Worm (Caenorhabditis elegans) whole organism, L3 larva: ENCODE data around the gene F35C5.1.

ENCODE experiments used
- ZK546.5 ChIP-seq: sonication (generic microtip); optimal IDR thresholded peaks from 2 replicates; lab custom pipeline; 2017; ENCODE audit warnings: missing biosample characterization, missing genetic modification characterization
- aly-2 ChIP-seq: fragments of 150-350 bp; optimal IDR thresholded peaks from 2 replicates; lab custom pipeline; 2014; ENCODE audit warnings: missing biosample characterization, missing genetic modification characterization
- ama-1 ChIP-seq: fragments of 150-350 bp; optimal IDR thresholded peaks from 2 replicates; lab custom pipeline; 2018
- ceh-16 ChIP-seq: sonication (generic microtip); optimal IDR thresholded peaks from 2 replicates; lab custom pipeline; 2017; ENCODE audit warnings: missing biosample characterization, missing genetic modification characterization
- ceh-28 ChIP-seq: fragments of 150-350 bp; optimal IDR thresholded peaks from 2 replicates; lab custom pipeline; 2014; ENCODE audit warnings: missing biosample characterization, missing genetic modification reagents, missing genetic modification characterization
- ceh-82 ChIP-seq: fragments of 150-350 bp; optimal IDR thresholded peaks from 2 replicates; lab custom pipeline; 2014; ENCODE audit warnings: missing biosample characterization, missing genetic modification characterization
- daf-12 ChIP-seq: fragments of 150-350 bp; optimal IDR thresholded peaks from 2 replicates; lab custom pipeline; 2014; ENCODE audit warnings: missing biosample characterization, missing genetic modification reagents, missing genetic modification characterization
- egl-5 ChIP-seq: fragments of 150-350 bp; optimal IDR thresholded peaks from 2 replicates; lab custom pipeline; 2017; ENCODE audit warnings: missing biosample characterization, missing genetic modification reagents, missing genetic modification characterization, inconsistent platforms
- elt-1 ChIP-seq: fragments of 150-350 bp; optimal IDR thresholded peaks from 2 replicates; lab custom pipeline; 2014; ENCODE audit warnings: missing biosample characterization, missing genetic modification characterization
- elt-2 ChIP-seq: sonication (generic microtip); optimal IDR thresholded peaks from 2 replicates; lab custom pipeline; 2016; ENCODE audit warnings: missing genetic modification reagents, mild to moderate bottlenecking, missing genetic modification characterization, missing compliant biosample characterization
- eor-1 ChIP-seq, 2 experiments: fragments of 150-350 bp; optimal IDR thresholded peaks; 2 replicates each; lab custom pipeline; 2014 to 2018; ENCODE audit warnings: missing biosample characterization in 2 of 2, missing genetic modification characterization in 2 of 2
- fkh-10 ChIP-seq: sonication (generic microtip); optimal IDR thresholded peaks from 2 replicates; lab custom pipeline; 2017; ENCODE audit warnings: missing biosample characterization, missing genetic modification reagents, missing genetic modification characterization
- fkh-2 ChIP-seq: fragments of 150-350 bp; optimal IDR thresholded peaks from 2 replicates; lab custom pipeline; 2014; ENCODE audit warnings: missing biosample characterization, missing genetic modification reagents, missing genetic modification characterization
- fos-1 ChIP-seq: fragments of 150-350 bp; optimal IDR thresholded peaks from 2 replicates; lab custom pipeline; 2014; ENCODE audit warnings: missing biosample characterization, missing genetic modification characterization
- hmg-11 ChIP-seq: sonication (generic microtip); optimal IDR thresholded peaks from 2 replicates; lab custom pipeline; 2016; ENCODE audit warnings: missing genetic modification characterization, missing compliant biosample characterization
- jun-1 ChIP-seq: fragments of 150-350 bp; optimal IDR thresholded peaks from 2 replicates; lab custom pipeline; 2014; ENCODE audit warnings: missing biosample characterization, missing genetic modification reagents, missing genetic modification characterization
- mdl-1 ChIP-seq: fragments of 150-350 bp; optimal IDR thresholded peaks from 2 replicates; lab custom pipeline; 2014; ENCODE audit warnings: missing biosample characterization, missing genetic modification characterization
- mml-1 ChIP-seq: fragments of 150-350 bp; sonication (generic microtip); optimal IDR thresholded peaks from 3 replicates; lab custom pipeline; 2014; ENCODE audit warnings: missing biosample characterization, missing genetic modification characterization
- nfya-1 ChIP-seq: sonication (generic microtip); optimal IDR thresholded peaks from 2 replicates; lab custom pipeline; 2017; ENCODE audit warnings: missing genetic modification characterization, mild to moderate bottlenecking, missing compliant biosample characterization, antibody characterized with exemption, moderate library complexity; ENCODE audit not compliant: insufficient read depth
- nhr-11 ChIP-seq: fragments of 150-350 bp; optimal IDR thresholded peaks from 2 replicates; lab custom pipeline; 2014; ENCODE audit warnings: missing biosample characterization, missing genetic modification characterization
- nhr-12 ChIP-seq: fragments of 150-350 bp; optimal IDR thresholded peaks from 2 replicates; lab custom pipeline; 2014; ENCODE audit warnings: missing biosample characterization, missing genetic modification characterization
- nhr-237 ChIP-seq: fragments of 150-350 bp; optimal IDR thresholded peaks from 2 replicates; lab custom pipeline; 2014; ENCODE audit warnings: missing biosample characterization, missing genetic modification characterization
- nhr-25 ChIP-seq: sonication (generic microtip); optimal IDR thresholded peaks from 2 replicates; lab custom pipeline; 2017; ENCODE audit warnings: missing biosample characterization, missing genetic modification characterization
- nhr-28 ChIP-seq: fragments of 150-350 bp; optimal IDR thresholded peaks from 2 replicates; lab custom pipeline; 2014; ENCODE audit warnings: missing biosample characterization, missing genetic modification characterization
- nhr-43 ChIP-seq: sonication (generic microtip); optimal IDR thresholded peaks from 2 replicates; lab custom pipeline; 2016; ENCODE audit warnings: mild to moderate bottlenecking, missing genetic modification characterization, missing compliant biosample characterization; ENCODE audit not compliant: poor library complexity, severe bottlenecking
- nhr-67 ChIP-seq: fragments of 150-350 bp; optimal IDR thresholded peaks from 2 replicates; lab custom pipeline; 2014; ENCODE audit warnings: missing biosample characterization, missing genetic modification characterization
- nhr-76 ChIP-seq: fragments of 150-350 bp; sonication (generic microtip); optimal IDR thresholded peaks from 5 replicates; lab custom pipeline; 2014; ENCODE audit warnings: missing biosample characterization, missing genetic modification characterization
- nhr-77 ChIP-seq: fragments of 150-350 bp; optimal IDR thresholded peaks from 2 replicates; lab custom pipeline; 2014; ENCODE audit warnings: missing biosample characterization, missing genetic modification characterization
- pha-4 ChIP-seq: fragments of 150-350 bp; optimal IDR thresholded peaks from 2 replicates; lab custom pipeline; 2014; ENCODE audit warnings: missing biosample characterization, missing genetic modification reagents, missing genetic modification characterization
- sea-2 ChIP-seq: fragments of 150-350 bp; sonication (generic microtip); optimal IDR thresholded peaks from 4 replicates; lab custom pipeline; 2014; ENCODE audit warnings: missing biosample characterization, missing genetic modification reagents, missing genetic modification characterization
- snpc-4 ChIP-seq: fragments of 150-350 bp; optimal IDR thresholded peaks from 2 replicates; lab custom pipeline; 2014; ENCODE audit warnings: missing biosample characterization, missing genetic modification characterization
- tbx-2 ChIP-seq: sonication (generic microtip); optimal IDR thresholded peaks from 2 replicates; lab custom pipeline; 2016; ENCODE audit warnings: mild to moderate bottlenecking, missing genetic modification characterization, missing compliant biosample characterization
- unc-39 ChIP-seq: sonication (generic microtip); optimal IDR thresholded peaks from 4 replicates; lab custom pipeline; 2017; ENCODE audit warnings: missing biosample characterization, missing genetic modification characterization
- unc-62 ChIP-seq: fragments of 150-350 bp; sonication (generic microtip); optimal IDR thresholded peaks from 4 replicates; lab custom pipeline; 2014; ENCODE audit warnings: missing biosample characterization, missing genetic modification reagents, missing genetic modification characterization
- zag-1 ChIP-seq: fragments of 150-350 bp; optimal IDR thresholded peaks from 2 replicates; lab custom pipeline; 2014; ENCODE audit warnings: missing biosample characterization, missing genetic modification characterization
- ztf-11 ChIP-seq: fragments of 150-350 bp; optimal IDR thresholded peaks from 2 replicates; lab custom pipeline; 2014; ENCODE audit warnings: missing biosample characterization, missing genetic modification characterization
- ztf-4 ChIP-seq: fragments of 150-350 bp; optimal IDR thresholded peaks from 2 replicates; lab custom pipeline; 2014; ENCODE audit warnings: missing biosample characterization, missing genetic modification characterization

F35C5.1 gene

ce11 chrII:12880406-12880805 lies at the start of gene F35C5.1:
Gene F35C5.1, plus strand, starts transcription at chrII:12880804.
- no peak for TF ChIP-seq nhr-76 (tag; lab: Kevin White, UChicago)
- no peak for TF ChIP-seq aly-2 (tag; lab: Kevin White, UChicago)
- TF ChIP-seq ceh-82 (tag; lab: Kevin White, UChicago), result no peak
- TF ChIP-seq nhr-25 (tag; lab: Kevin White, UChicago), result no peak
- no peak for TF ChIP-seq nhr-28 (tag; lab: Kevin White, UChicago)
- no peak for TF ChIP-seq zag-1 (tag; lab: Kevin White, UChicago)
- no peak for TF ChIP-seq daf-12 (tag; lab: Kevin White, UChicago)
- TF ChIP-seq egl-5, result no peak
- TF ChIP-seq nhr-77 (tag; lab: Kevin White, UChicago), result no peak
- no peak for TF ChIP-seq nhr-11 (tag; lab: Kevin White, UChicago)
- TF ChIP-seq snpc-4 (tag; lab: Kevin White, UChicago), result no peak
- TF ChIP-seq hmg-11 (tag; lab: Kevin White, UChicago), result no peak
- no peak for TF ChIP-seq nhr-237 (tag; lab: Kevin White, UChicago)
- TF ChIP-seq mml-1 (tag; lab: Kevin White, UChicago), result no peak
- no peak for TF ChIP-seq mdl-1 (tag; lab: Kevin White, UChicago)
- no peak for TF ChIP-seq fos-1
- no peak for TF ChIP-seq sea-2 (GFP tag; lab: Kevin White, UChicago)
- TF ChIP-seq ztf-11 (tag; lab: Kevin White, UChicago), result no peak
- no peak for TF ChIP-seq ceh-16

ce11 chrII:12840057-12840456 lies 40.5 kb upstream of the F35C5.1 start, which contains the start of gene lgc-35:
Gene lgc-35, minus strand, starts transcription at chrII:12840157.
- TF ChIP-seq nfya-1 (no peak), sea-2 (GFP tag; lab: Kevin White, UChicago) (no peak), hmg-11 (tag; lab: Kevin White, UChicago) (no peak), pha-4 (tag; lab: Kevin White, UChicago) (no peak), fkh-2 (tag; lab: Kevin White, UChicago) (no peak), aly-2 (tag; lab: Kevin White, UChicago) (no peak), jun-1 (tag; lab: Kevin White, UChicago) (no peak), nhr-43 (tag; lab: Kevin White, UChicago) (no peak), elt-1 (no peak), fos-1 (no peak)

ce11 chrII:12847736-12848135 lies 32.9 kb upstream of the F35C5.1 start, which contains the start of gene pes-10:
Gene pes-10, minus strand, starts transcription at chrII:12847836.
- no peak for TF ChIP-seq jun-1 (tag; lab: Kevin White, UChicago)
- TF ChIP-seq fos-1, result no peak
- no peak for TF ChIP-seq elt-2
- TF ChIP-seq snpc-4 (tag; lab: Kevin White, UChicago), result no peak
- no peak for TF ChIP-seq fkh-10 (GFP tag; lab: Kevin White, UChicago)
- no peak for TF ChIP-seq ama-1
- TF ChIP-seq, all 47 proteins: peak for 0

- TF ChIP-seq nhr-25 (tag; lab: Kevin White, UChicago) (no peak), tbx-2 (tag; lab: Kevin White, UChicago) (no peak), ceh-28 (tag; lab: Kevin White, UChicago) (no peak), fos-1 (no peak), nhr-12 (tag; lab: Kevin White, UChicago) (no peak), ceh-82 (tag; lab: Kevin White, UChicago) (no peak)
- TF ChIP-seq, all 47 proteins: peak for 0
Measured at ce11 chrII:12850129-12850528, 30.5 kb upstream of the F35C5.1 start, which contains the start of gene Y46G5A.28. Gene Y46G5A.28, plus strand, starts transcription at chrII:12850429.

ce11 chrII:12855900-12856299 lies 24.7 kb upstream of the F35C5.1 start, which contains the start of gene Y46G5A.29:
Gene Y46G5A.29, plus strand, starts transcription at chrII:12856200.
- TF ChIP-seq hmg-11 (tag; lab: Kevin White, UChicago) (no peak), unc-39 (tag; lab: Kevin White, UChicago) (no peak), elt-1 (no peak), fos-1 (no peak), ztf-4 (tag; lab: Kevin White, UChicago) (no peak), snpc-4 (tag; lab: Kevin White, UChicago) (no peak), ceh-16 (no peak), jun-1 (tag; lab: Kevin White, UChicago) (no peak), ZK546.5 (tag; lab: Kevin White, UChicago) (no peak), nhr-43 (tag; lab: Kevin White, UChicago) (no peak), fkh-10 (GFP tag; lab: Kevin White, UChicago) (no peak), nhr-67 (tag; lab: Kevin White, UChicago) (no peak), eor-1 (tag; optimal IDR thresholded peaks at IDR 0.05; lab: Kevin White, UChicago) (no peak), unc-62 (no peak), nhr-25 (tag; lab: Kevin White, UChicago) (no peak)
